Worm (Caenorhabditis elegans): Measurements from ENCODE around the gene M18.6.

DNA sequence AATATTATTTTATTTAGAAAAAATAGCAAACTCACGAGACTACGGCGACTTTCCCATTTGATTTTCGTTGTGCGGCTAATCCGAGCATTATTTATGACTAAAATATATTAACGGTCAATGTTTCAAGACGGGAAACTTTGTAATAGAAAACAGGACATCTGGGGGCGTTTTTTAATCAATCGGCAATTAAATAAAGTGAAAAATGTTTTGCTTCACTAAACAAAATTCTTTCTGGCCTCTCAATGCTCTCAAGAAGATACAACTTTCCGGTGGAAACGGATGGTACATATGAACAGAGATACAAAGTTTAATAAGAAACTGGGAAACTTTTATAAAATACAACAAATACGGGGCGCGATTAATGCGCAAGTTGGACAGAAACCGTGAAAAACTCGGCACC lies 29.8 kb downstream of the M18.6 start, which contains the start of gene B0001.2:
- TF ChIP-seq dao-5 (tag; optimal IDR thresholded peaks at IDR 0.05): no peak
- TF ChIP-seq him-1 (tag; optimal IDR thresholded peaks at IDR 0.05): no peak

Data from whole organism, L4/young adult.